Fruit fly (Drosophila melanogaster): ENCODE data around the gene obst-G.

dm6 chr3L:11957669-11958333, 4.7 kb upstream of the obst-G start, which contains the start of the genes CG11570 and CG43294:
- TF ChIP-seq CG8301 (tag; optimal IDR thresholded peaks at IDR 0.05): no peak
- TF ChIP-seq Ets98B (GFP tag; IDR thresholded peaks at IDR 0.05): no peak
- no peak for TF ChIP-seq CG9948 (tag; optimal IDR thresholded peaks at IDR 0.05)
- no peak for TF ChIP-seq D1 (tag; optimal IDR thresholded peaks at IDR 0.05)
- no peak for TF ChIP-seq rn (GFP tag; IDR thresholded peaks at IDR 0.05)
- no peak for TF ChIP-seq CG15710 (tag; optimal IDR thresholded peaks at IDR 0.05)
- no peak for TF ChIP-seq CG8159 (tag; optimal IDR thresholded peaks at IDR 0.05)

Measured in whole organism, pupa.